Worm (Caenorhabditis elegans): ENCODE measurements around the gene F53F4.15.

The F53F4.15 gene

DNA sequence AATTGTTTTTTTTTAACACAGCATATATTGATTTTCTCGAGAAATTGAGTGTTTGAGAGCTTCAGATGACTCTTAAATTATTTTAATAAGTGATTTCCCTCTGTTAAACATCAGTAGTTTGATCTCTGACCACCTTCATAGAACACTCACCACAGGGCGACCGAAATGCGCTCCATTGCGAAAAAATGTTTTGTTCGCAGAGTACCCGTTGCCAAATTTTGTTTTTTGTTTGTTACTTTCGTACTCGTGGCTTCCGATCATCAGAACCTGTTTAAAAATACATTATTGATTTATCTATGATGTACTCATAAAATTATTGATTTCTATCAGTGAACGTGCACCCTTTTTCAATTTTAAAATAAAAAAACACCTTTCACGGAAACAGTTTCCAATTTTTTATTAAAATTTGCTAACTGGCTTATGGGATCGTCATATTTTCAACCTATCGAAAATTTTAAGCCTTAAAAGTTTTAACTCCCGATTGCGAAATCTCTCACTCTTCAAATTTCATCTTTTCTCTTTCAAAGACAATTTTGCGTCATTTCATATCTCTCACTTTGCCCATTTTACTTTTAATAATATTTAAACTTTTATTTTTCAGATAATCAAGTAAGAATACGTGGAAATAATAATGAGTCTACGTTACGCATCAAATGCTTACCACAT lies 40.0 kb downstream of the F53F4.15 start, which contains the start of gene letm-1 (continued):
- no peak for TF ChIP-seq ama-1 (optimal IDR thresholded peaks at IDR 0.05)
- no peak for TF ChIP-seq ama-1 (GFP tag; optimal IDR thresholded peaks at IDR 0.05)
- TF ChIP-seq F37B4.10 (GFP tag; IDR thresholded peaks at IDR 0.05) = no peak
- no peak for TF ChIP-seq mxl-1 (tag; optimal IDR thresholded peaks at IDR 0.05)

DNA sequence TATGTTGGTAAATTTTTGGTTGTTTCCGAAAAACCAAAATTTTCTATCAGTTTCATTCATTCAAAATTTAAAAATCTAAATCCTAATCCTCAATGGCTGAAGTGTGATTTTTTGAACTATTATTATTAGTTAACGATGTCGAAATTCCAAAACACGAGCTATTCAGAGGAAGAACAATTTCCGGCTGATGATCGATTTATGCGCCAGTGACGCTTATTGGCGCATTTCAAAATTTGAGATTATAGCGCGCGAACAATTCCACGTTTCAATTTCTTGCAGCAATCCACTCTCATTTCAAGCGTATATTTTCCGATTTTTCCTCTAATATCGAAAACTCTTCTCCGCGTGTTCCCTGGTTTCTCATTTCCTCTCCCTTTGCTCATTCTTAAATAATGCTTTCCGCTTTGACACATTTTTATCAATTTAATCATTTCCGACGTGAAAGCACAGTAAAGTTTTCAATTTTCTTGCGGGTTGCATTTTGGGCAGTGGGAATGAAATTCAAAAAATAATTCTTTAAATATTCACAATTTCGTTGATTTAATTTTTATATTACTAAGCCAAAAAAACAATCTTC lies 43.7 kb downstream of the F53F4.15 start:
- TF ChIP-seq egl-44 (GFP tag; IDR thresholded peaks at IDR 0.05) (no peak), ama-1 (optimal IDR thresholded peaks at IDR 0.05) (no peak), ama-1 (GFP tag; optimal IDR thresholded peaks at IDR 0.05) (no peak), rec-8 (tag; optimal IDR thresholded peaks at IDR 0.05) (no peak), B0336.3 (GFP tag; IDR thresholded peaks at IDR 0.05) (0 out of 2 replicates have a peak, but pooled peaks have one; percentile 20), B0019.2 (GFP tag; conservative IDR thresholded peaks at IDR 0.05) (0 out of 2 replicates have a peak, but pooled peaks have one; percentile 9), ccch-3 (GFP tag; optimal IDR thresholded peaks at IDR 0.05) (no peak), F52B5.7 (tag; optimal IDR thresholded peaks at IDR 0.05) (no peak), hrde-1 (tag; optimal IDR thresholded peaks at IDR 0.05; ENCODE audit: borderline replicate concordance) (no peak), nhr-27 (tag; optimal IDR thresholded peaks at IDR 0.05) (no peak), ztf-22 (GFP tag; optimal IDR thresholded peaks at IDR 0.05) (peak; percentile 11), tlf-1 (GFP tag; optimal IDR thresholded peaks at IDR 0.05) (peak; percentile 37), Y56A3A.18 (GFP tag; IDR thresholded peaks at IDR 0.05) (peak; percentile 15; the same call in 1 of the 2 replicates), lin-40 (tag; optimal IDR thresholded peaks at IDR 0.05) (peak; percentile 38), ztf-18 (tag; optimal IDR thresholded peaks at IDR 0.05) (peak; percentile 91), gei-17 (GFP tag; optimal IDR thresholded peaks at IDR 0.05) (no peak), fkh-3 (tag; optimal IDR thresholded peaks at IDR 0.05) (no peak), C17E4.6 (GFP tag; IDR thresholded peaks at IDR 0.05) (no peak), nfya-1 (tag; optimal IDR thresholded peaks at IDR 0.05; ENCODE audit: borderline replicate concordance, insufficient read depth) (no peak), sdz-38 (tag; optimal IDR thresholded peaks at IDR 0.05) (no peak), mxl-1 (tag; optimal IDR thresholded peaks at IDR 0.05) (no peak), lin-54 (GFP tag; optimal IDR thresholded peaks at IDR 0.05) (peak; percentile 38), ceh-100 (GFP tag; IDR thresholded peaks at IDR 0.05) (no peak), dpff-1 (tag; optimal IDR thresholded peaks at IDR 0.05) (no peak), snpc-3.4 (tag; optimal IDR thresholded peaks at IDR 0.05) (peak; percentile 46), pha-4 (tag; optimal IDR thresholded peaks at IDR 0.05) (no peak), lin-35 (GFP tag; optimal IDR thresholded peaks at IDR 0.05) (peak in 2 of 3 experiments; percentile 12 to 73), hmg-20 (GFP tag; IDR thresholded peaks at IDR 0.05) (0 out of 2 replicates have a peak, but pooled peaks have one; percentile 32), F22D6.2 (tag; optimal IDR thresholded peaks at IDR 0.05) (no peak), egl-18 (GFP tag; IDR thresholded peaks at IDR 0.05) (no peak), repo-1 (tag; optimal IDR thresholded peaks at IDR 0.05) (no peak), lag-1 (GFP tag; IDR thresholded peaks at IDR 0.05) (no peak), ceh-40 (GFP tag; IDR thresholded peaks at IDR 0.05) (0 out of 2 replicates have a peak, but pooled peaks have one; percentile 22), attf-6 (GFP tag; IDR thresholded peaks at IDR 0.05) (no peak), akir-1 (GFP tag; optimal IDR thresholded peaks at IDR 0.05) (no peak), B0261.1 (tag; optimal IDR thresholded peaks at IDR 0.05) (no peak), mes-4 (tag; optimal IDR thresholded peaks at IDR 0.05) (no peak), T07F8.4 (tag; optimal IDR thresholded peaks at IDR 0.05) (no peak), snpc-4 (GFP tag; optimal IDR thresholded peaks at IDR 0.05) (no peak), snpc-4 (tag; optimal IDR thresholded peaks at IDR 0.05) (peak in 3 of 4 experiments; percentile 8 to 39 (median 9)), tbp1 (GFP tag; optimal IDR thresholded peaks at IDR 0.05) (peak; percentile 18), mcd-1 (GFP tag; IDR thresholded peaks at IDR 0.05) (peak; percentile 50), Y53F4B.3 (GFP tag; IDR thresholded peaks at IDR 0.05) (no peak), ZK185.1 (tag; optimal IDR thresholded peaks at IDR 0.05; ENCODE audit: poor library complexity, severe bottlenecking) (peak; percentile 2)
